Worm (Caenorhabditis elegans): ENCODE measurements around the gene ttc-4.
"Not testable (repeated sequence)": the region's sequence is repeated elsewhere in the genome, so short reads cannot be mapped to it uniquely, and the experiment has no call there.

Gene ttc-4

DNA sequence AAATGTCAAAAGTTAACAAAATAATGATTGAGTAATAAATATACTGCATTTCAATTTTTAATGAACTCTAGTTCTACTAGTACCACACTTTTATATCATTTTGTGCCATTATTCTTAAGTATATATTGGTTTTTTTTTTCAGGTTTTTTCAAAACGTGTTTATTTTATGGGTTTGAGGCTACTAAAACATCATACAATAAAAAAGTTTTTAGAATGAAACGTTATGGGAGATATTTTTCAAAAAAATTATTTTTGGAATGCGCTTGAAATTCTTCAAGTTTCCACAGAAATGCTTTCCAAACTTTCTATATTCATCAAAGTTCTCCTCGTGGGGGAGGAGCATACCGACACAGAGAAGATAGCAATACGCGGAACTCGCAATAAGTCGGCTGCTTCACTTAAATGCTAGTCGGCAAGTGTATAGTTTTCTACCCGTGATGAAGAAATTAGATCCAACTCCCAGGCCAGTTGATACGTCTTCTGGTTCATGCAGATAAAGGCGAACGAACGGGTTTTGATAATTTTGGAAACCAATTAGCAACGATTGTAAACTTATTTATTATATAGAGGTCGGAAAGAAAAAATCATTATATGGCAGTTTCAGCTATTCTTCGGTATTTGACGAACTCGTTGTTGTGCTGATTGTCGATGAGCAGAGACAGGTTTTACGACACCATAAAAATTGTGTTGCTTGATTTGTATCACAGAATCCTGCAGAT is 5.0 kb downstream of the ttc-4 start, which contains the start of gene C17G10.10:
C17G10.10 (minus strand) TSS at position 51 of the 719 bp plus-strand sequence.
- TF ChIP-seq W03F9.2 (tag; optimal IDR thresholded peaks at IDR 0.05) (peak; percentile 32), dao-5 (tag; optimal IDR thresholded peaks at IDR 0.05) (no peak)

DNA sequence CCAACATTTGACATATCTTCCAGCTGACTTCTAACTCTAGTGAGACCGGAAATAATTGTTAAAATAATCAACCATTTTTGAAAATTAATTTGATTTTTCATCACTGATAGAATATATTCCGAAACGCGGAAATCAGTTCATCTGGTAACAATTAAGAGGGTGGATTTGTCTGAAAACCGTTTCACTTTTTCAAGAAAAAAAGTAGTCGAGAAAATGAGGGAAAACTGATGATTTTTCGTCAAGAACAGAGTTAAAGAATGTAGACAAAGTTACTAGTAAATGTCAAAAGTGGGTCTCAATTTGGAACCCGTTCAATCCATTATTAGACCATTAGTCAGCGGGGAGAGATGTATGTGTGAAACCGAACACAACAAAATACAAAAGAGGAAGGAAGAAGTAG is 8.7 kb downstream of the ttc-4 start, which contains the start of gene C17G10.6:
C17G10.6 (minus strand) TSS at position 101 of the 400 bp plus-strand sequence.
- TF ChIP-seq him-1 (tag; optimal IDR thresholded peaks at IDR 0.05) (no peak), W03F9.2 (tag; optimal IDR thresholded peaks at IDR 0.05) (no peak), dao-5 (tag; optimal IDR thresholded peaks at IDR 0.05) (no peak)

- no peak for TF ChIP-seq him-1 (tag; optimal IDR thresholded peaks at IDR 0.05)
- TF ChIP-seq W03F9.2 (tag; optimal IDR thresholded peaks at IDR 0.05) = no peak
- no peak for TF ChIP-seq dao-5 (tag; optimal IDR thresholded peaks at IDR 0.05)
Observed at ce11 chrII:5604441-5604840, 9.9 kb downstream of the ttc-4 start.

DNA sequence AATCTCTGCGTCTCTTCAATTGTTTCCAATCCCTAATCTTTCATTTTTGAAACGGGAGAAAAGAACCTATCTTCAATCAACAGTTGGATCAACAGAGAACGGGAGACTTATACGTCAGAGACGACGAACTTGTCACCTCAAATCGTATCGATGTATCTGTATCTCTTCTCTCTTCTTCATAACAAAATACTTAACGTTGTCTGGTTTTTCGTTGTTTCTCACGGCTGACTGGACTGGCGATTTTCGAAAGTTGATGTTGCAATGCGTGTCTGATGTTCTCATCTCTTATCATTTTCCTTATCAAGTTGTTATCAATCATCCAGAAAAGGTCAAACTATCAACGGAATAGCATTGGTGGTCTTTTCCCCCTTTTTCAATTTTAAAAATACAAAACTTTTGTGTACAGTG is 11.0 kb downstream of the ttc-4 start:
- TF ChIP-seq dao-5 (tag; optimal IDR thresholded peaks at IDR 0.05) (no peak), him-1 (tag; optimal IDR thresholded peaks at IDR 0.05) (no peak), W03F9.2 (tag; optimal IDR thresholded peaks at IDR 0.05) (no peak)

DNA sequence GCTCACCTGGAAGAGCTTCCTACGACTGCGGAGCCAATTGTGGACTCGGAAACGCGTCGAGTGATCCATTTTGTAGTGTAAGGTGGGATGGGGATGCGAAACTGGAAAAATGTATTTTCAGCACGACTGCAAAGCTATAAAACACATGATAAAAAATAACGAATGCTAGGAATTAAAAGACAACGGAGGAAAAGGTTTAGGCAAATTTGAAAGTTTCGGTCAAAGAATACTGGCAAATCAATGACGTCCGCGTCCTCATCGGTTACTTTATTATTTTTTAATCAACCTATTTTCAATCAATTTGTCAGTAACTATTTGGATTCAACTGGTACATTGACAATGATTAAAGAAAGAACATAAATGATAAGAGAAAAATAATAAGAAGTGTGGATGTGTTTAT is 13.2 kb downstream of the ttc-4 start, which contains the start of gene C17G10.7:
C17G10.7 (minus strand) TSS at position 101 of the 400 bp plus-strand sequence.
- TF ChIP-seq dao-5 (tag; optimal IDR thresholded peaks at IDR 0.05) (no peak), him-1 (tag; optimal IDR thresholded peaks at IDR 0.05) (no peak), W03F9.2 (tag; optimal IDR thresholded peaks at IDR 0.05) (no peak)

DNA sequence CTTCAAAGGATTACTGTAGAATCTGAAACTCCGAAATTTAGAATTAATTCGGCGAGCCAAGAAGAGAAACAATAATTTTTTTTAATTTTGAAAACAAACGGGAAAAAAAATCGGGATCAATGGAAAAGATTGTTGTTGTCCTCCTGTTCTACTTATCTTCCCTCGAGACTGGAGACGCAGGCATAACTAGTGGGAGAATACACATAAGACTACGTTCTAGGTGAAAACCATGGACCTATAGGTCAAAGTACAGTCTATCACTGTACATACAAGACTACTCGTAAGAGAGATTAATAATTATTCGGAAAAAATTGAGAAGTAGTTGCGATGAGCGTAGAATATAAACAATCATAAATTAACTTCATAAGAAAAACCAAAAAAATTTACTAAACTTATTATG is 24.8 kb downstream of the ttc-4 start, which contains the start of gene dhs-6:
dhs-6 (minus strand) TSS at position 22 of the 400 bp plus-strand sequence.
- TF ChIP-seq him-1 (tag; optimal IDR thresholded peaks at IDR 0.05) (no peak), W03F9.2 (tag; optimal IDR thresholded peaks at IDR 0.05) (no peak), dao-5 (tag; optimal IDR thresholded peaks at IDR 0.05) (no peak)

DNA sequence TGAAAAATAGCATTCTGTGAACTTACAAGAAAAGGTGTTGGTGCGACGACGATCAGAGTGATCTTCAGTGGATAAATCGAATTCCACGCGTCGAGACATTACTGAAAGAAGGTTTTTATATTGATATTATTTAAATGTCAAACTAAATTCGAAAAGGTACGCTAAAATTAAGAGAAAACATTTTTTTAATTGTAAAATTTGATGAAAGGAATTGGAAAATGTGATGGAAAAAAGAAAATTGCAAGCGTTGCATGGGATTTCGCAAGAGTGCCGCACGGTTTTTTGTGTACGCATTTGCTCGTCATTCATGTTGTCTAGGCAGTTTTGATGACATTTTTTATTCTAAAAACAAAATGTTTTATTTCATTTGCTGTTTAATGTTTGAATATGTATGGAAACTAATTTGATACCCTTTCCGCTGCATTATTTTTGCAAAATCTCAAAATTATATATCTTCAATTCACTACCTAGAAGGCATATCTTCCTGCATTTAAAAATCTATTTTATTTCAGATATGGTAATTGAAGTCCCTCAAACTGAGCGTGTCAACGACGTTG is 27.9 kb downstream of the ttc-4 start, which contains the start of the genes eif-3.L and npl-4.2:
eif-3.L (minus strand) TSS at position 101 of the 557 bp plus-strand sequence.
npl-4.2 (plus strand) TSS at position 507 of the 557 bp plus-strand sequence.
- not testable (repeated sequence) for TF ChIP-seq W03F9.2, him-1, dao-5 (tag; optimal IDR thresholded peaks at IDR 0.05)

ce11 chrII:5628326-5628818 is 33.9 kb downstream of the ttc-4 start, which contains the start of gene F59E12.15:
Gene F59E12.15, minus strand, starts transcription at chrII:5628376.
- TF ChIP-seq dao-5 (tag; optimal IDR thresholded peaks at IDR 0.05) = no peak
- TF ChIP-seq him-1 (tag; optimal IDR thresholded peaks at IDR 0.05) = no peak
- no peak for TF ChIP-seq W03F9.2 (tag; optimal IDR thresholded peaks at IDR 0.05)

ce11 chrII:5630851-5631401 is 36.4 kb downstream of the ttc-4 start, which contains the start of the genes F59E12.6 and npl-4.1:
Gene F59E12.6, minus strand, starts transcription at chrII:5630951.
Gene npl-4.1, plus strand, starts transcription at chrII:5631351.
- TF ChIP-seq W03F9.2, dao-5, him-1 (tag; optimal IDR thresholded peaks at IDR 0.05): not testable (repeated sequence)

- TF ChIP-seq W03F9.2 (tag; optimal IDR thresholded peaks at IDR 0.05) = no peak
- no peak for TF ChIP-seq dao-5 (tag; optimal IDR thresholded peaks at IDR 0.05)
- no peak for TF ChIP-seq him-1 (tag; optimal IDR thresholded peaks at IDR 0.05)
Observed at ce11 chrII:5633453-5633852, 38.9 kb downstream of the ttc-4 start.

DNA sequence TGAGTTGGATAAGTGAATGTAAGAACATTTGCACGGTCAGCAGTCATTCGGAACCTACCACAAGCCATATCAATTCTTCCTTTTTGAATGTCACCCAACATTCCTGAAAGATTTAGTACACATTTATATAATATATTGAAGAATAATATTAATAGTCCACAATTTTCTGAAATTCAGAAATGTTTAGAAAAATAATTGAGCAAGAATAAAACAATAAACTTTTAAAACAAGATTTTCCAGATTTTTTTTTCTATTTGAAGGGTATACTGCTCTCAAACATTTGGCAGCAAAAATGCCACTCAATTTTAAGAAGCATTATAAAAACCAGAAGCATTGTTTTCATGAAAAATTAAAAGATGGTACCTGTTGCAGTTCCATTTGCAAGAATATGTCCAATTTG is 42.3 kb downstream of the ttc-4 start, which contains the start of gene F59E12.8:
F59E12.8 (minus strand) TSS at position 101 of the 400 bp plus-strand sequence.
- TF ChIP-seq W03F9.2 (tag; optimal IDR thresholded peaks at IDR 0.05) (no peak), dao-5 (tag; optimal IDR thresholded peaks at IDR 0.05) (no peak), him-1 (tag; optimal IDR thresholded peaks at IDR 0.05) (no peak)

DNA sequence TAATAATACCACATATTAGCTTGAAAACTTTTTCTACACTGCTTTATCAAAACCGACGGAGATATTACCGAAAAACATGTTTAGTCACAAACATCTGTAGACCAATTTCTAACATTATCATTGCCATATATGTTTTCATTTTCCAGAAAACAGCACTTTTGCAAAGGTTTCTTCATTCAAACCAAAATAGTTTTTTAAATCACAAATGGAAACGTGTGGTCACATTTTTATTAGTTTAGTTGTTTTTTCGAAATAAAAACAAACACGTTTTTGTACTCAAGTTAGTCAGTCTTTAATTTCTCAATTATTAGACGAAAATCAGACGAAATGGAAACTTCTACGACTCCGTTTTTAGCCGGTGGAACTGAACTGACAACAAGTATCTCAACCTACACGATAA is 43.5 kb downstream of the ttc-4 start, which contains the start of gene F59E12.3:
F59E12.3 (plus strand) TSS at position 301 of the 400 bp plus-strand sequence.
- TF ChIP-seq W03F9.2 (tag; optimal IDR thresholded peaks at IDR 0.05) = no peak
- no peak for TF ChIP-seq dao-5 (tag; optimal IDR thresholded peaks at IDR 0.05)
- no peak for TF ChIP-seq him-1 (tag; optimal IDR thresholded peaks at IDR 0.05)

DNA sequence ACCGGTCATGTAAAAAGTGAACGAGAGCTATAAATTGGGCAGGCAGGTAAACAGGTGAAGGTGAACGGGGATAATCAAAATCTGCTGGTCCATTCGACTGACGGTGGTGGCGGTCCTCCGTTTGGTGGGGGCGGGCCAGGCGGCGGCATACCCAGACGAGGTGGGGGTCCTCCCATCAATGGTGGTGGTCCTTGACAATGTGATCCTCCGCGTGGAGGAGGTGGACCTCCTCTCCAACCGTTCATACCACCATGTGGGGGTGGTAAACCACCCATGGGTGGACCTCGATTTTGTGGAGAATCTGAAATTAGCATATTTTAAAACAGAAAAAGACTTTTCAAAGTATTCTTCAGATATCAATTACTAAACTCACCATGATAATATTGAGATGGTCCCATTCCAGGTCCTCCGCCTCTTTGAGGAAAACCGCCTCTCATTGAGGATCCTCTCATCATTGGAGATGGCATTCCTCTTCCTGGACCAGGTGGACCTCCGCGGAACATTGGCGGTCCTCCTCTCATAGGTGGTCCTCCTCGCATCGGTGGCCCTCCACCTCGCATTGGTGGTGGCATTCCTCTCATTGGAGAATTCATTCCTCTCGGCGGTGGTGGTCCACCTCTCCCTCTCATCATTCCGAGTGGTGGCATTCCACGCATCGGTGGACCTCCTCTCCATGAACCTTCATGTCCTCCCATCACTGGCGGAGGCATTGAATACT is 46.0 kb downstream of the ttc-4 start:
- TF ChIP-seq him-1 (tag; optimal IDR thresholded peaks at IDR 0.05) (no peak), W03F9.2 (tag; optimal IDR thresholded peaks at IDR 0.05) (no peak), dao-5 (tag; optimal IDR thresholded peaks at IDR 0.05) (no peak)

All from whole organism, L4/young adult.